Worm (Caenorhabditis elegans): ENCODE data around the gene ocr-4.

Gene ocr-4

ce11 chrIV:7324913-7325312 lies 7.7 kb downstream of the ocr-4 start:
- TF ChIP-seq lin-39 (tag; optimal IDR thresholded peaks at IDR 0.05) (no peak), nhr-11 (tag; optimal IDR thresholded peaks at IDR 0.05) (no peak), mep-1 (tag; optimal IDR thresholded peaks at IDR 0.05) (no peak), egl-27 (tag; optimal IDR thresholded peaks at IDR 0.05) (no peak), rnt-1 (tag; optimal IDR thresholded peaks at IDR 0.05) (no peak), lin-13 (GFP tag; optimal IDR thresholded peaks at IDR 0.05) (no peak), efl-3 (GFP tag; optimal IDR thresholded peaks at IDR 0.05) (no peak)

DNA sequence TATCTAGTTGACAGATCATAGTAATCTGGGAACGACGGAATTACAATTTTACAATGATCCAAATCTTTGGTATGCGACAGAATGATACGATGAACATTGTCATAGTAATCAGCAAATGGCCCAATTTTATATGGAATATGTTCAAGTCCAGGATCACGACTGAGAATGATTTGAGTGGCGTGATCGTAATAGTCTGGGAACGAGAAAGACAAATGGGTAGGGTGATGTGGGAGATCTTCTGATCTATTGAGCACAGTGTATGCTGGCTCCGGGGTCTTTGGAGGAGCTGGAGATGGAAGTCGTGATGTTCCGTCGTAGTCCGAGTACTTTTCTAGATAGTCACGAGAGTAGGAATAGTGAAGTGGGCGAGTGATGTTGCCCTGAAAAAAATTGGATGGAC lies 8.7 kb downstream of the ocr-4 start:
- no peak for TF ChIP-seq unc-130 (tag; optimal IDR thresholded peaks at IDR 0.05)
- no peak for TF ChIP-seq unc-86 (tag; optimal IDR thresholded peaks at IDR 0.05)
- no peak for TF ChIP-seq efl-1 (optimal IDR thresholded peaks at IDR 0.05)
- peak in 1 of 2 experiments; percentile 54 for TF ChIP-seq efl-1 (GFP tag; optimal IDR thresholded peaks at IDR 0.05 in 1 of 2)
- TF ChIP-seq hpl-2 (GFP tag; optimal IDR thresholded peaks at IDR 0.05): no peak

DNA sequence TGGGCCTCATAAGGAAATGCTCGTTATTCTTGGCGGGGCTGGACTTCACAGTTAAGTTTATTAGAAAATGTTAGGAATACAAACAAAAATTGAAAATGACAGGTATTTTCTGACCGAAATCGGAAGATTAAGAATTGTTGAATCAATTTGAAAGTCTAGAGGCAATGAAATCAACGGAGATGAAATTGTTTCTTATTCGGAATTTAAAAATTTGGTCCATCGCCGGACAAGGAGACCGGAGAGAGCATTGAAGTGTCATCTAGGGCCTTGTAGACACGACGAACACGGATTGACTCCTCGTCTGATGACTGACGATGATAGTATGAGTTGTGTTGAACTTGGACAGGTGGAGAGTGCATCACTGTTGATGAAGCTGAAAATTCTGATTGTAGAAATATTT lies 11.9 kb downstream of the ocr-4 start:
- TF ChIP-seq efl-1 (optimal IDR thresholded peaks at IDR 0.05): no peak
- TF ChIP-seq efl-1 (GFP tag; optimal IDR thresholded peaks at IDR 0.05 in 1 of 2): peak in 1 of 2 experiments; percentile 22
- TF ChIP-seq fos-1 (tag; optimal IDR thresholded peaks at IDR 0.05): no peak

DNA sequence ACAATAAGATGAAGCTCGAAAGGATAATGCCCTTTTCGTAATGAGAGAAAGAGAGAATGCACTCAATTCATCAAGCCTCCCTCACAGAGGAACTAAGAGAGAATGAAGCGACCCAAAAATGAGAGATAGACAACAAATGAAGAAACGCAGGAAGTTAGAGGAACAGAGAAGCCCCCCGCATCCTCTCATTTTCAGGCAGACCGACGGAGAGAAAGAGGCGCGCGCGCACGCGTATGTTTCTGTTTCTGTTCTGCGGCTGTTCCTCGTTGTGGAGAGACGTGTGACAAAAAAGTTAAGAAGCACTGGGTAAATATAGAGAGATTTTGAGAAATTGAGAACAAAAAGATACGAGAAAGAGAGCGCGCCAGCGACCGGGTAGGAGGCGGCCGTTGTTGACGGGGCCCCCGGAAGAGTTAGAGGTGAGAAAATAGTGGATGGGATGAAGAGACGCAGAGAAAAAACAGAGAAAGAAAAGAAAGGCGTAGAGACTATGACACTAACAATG lies 12.6 kb downstream of the ocr-4 start:
- peak; percentile 40 for TF ChIP-seq sox-4 (tag; optimal IDR thresholded peaks at IDR 0.05)
- TF ChIP-seq fkh-10 (GFP tag; optimal IDR thresholded peaks at IDR 0.05): peak; percentile 49
- TF ChIP-seq Y116A8C.19 (tag; optimal IDR thresholded peaks at IDR 0.05; ENCODE audit: borderline replicate concordance): no peak
- peak; percentile 74 for TF ChIP-seq xbp-1 (tag; optimal IDR thresholded peaks at IDR 0.05)
- peak; percentile 85 for TF ChIP-seq unc-86 (tag; optimal IDR thresholded peaks at IDR 0.05)
- TF ChIP-seq mef-2 (tag; optimal IDR thresholded peaks at IDR 0.05): peak; percentile 16
- TF ChIP-seq ztf-4 (tag; optimal IDR thresholded peaks at IDR 0.05): peak; percentile 73
- TF ChIP-seq nhr-77 (tag; optimal IDR thresholded peaks at IDR 0.05): peak; percentile 72
- no peak for TF ChIP-seq ces-1 (GFP tag; optimal IDR thresholded peaks at IDR 0.05)
- TF ChIP-seq skn-1 (tag; optimal IDR thresholded peaks at IDR 0.05): peak; percentile 69
- TF ChIP-seq vab-15 (tag; optimal IDR thresholded peaks at IDR 0.05): no peak
- TF ChIP-seq fkh-4 (tag; optimal IDR thresholded peaks at IDR 0.05; ENCODE audit: borderline replicate concordance): peak; percentile 54
- peak; percentile 88 for TF ChIP-seq dsc-1 (tag; optimal IDR thresholded peaks at IDR 0.05)
- peak; percentile 71 for TF ChIP-seq nhr-11 (tag; optimal IDR thresholded peaks at IDR 0.05)
- TF ChIP-seq aly-2 (tag; optimal IDR thresholded peaks at IDR 0.05): no peak
- peak in 2 of 6 experiments; percentile 30 to 61 for TF ChIP-seq elt-3 (tag; optimal IDR thresholded peaks at IDR 0.05)
- peak; percentile 44 for TF ChIP-seq C16A3.4 (tag; optimal IDR thresholded peaks at IDR 0.05)
- peak; percentile 50 for TF ChIP-seq ceh-8 (GFP tag; optimal IDR thresholded peaks at IDR 0.05)
- no peak for TF ChIP-seq nhr-237 (tag; optimal IDR thresholded peaks at IDR 0.05)
- no peak for TF ChIP-seq unc-30 (tag; optimal IDR thresholded peaks at IDR 0.05)
- TF ChIP-seq irx-1 (tag; optimal IDR thresholded peaks at IDR 0.05): peak; percentile 53
- TF ChIP-seq mdl-1 (tag; optimal IDR thresholded peaks at IDR 0.05): peak in 1 of 2 experiments; percentile 91
- TF ChIP-seq dpl-1 (GFP tag; optimal IDR thresholded peaks at IDR 0.05): peak in 2 of 3 experiments; percentile 50 to 60
- no peak for TF ChIP-seq nhr-12 (tag; optimal IDR thresholded peaks at IDR 0.05)
- TF ChIP-seq nhr-84 (tag; optimal IDR thresholded peaks at IDR 0.05): no peak
- no peak for TF ChIP-seq C34B4.2 (tag; optimal IDR thresholded peaks at IDR 0.05)
- no peak for TF ChIP-seq ets-5 (GFP tag; IDR thresholded peaks at IDR 0.05)
- TF ChIP-seq unc-130 (tag; optimal IDR thresholded peaks at IDR 0.05): peak; percentile 69
- TF ChIP-seq pag-3 (tag; optimal IDR thresholded peaks at IDR 0.05; ENCODE audit: borderline replicate concordance, insufficient read depth): peak; percentile 3
- TF ChIP-seq elt-2 (tag; optimal IDR thresholded peaks at IDR 0.05): peak; percentile 33
- peak; percentile 95 for TF ChIP-seq nhr-71 (tag; optimal IDR thresholded peaks at IDR 0.05)
- no peak for TF ChIP-seq F16B12.6 (tag; optimal IDR thresholded peaks at IDR 0.05)
- no peak for TF ChIP-seq pax-3 (tag; optimal IDR thresholded peaks at IDR 0.05)
- TF ChIP-seq nhr-90 (tag; optimal IDR thresholded peaks at IDR 0.05; ENCODE audit: poor library complexity): peak; percentile 67
- TF ChIP-seq ceh-88 (GFP tag; IDR thresholded peaks at IDR 0.05): peak; percentile 66; the same call in 1 of the 2 replicates
- peak; percentile 80 for TF ChIP-seq jun-1 (tag; optimal IDR thresholded peaks at IDR 0.05)
- TF ChIP-seq egl-27 (tag; optimal IDR thresholded peaks at IDR 0.05): peak; percentile 77 to 79
- TF ChIP-seq lin-39 (tag; optimal IDR thresholded peaks at IDR 0.05): peak; percentile 47
